Worm (Caenorhabditis elegans) whole organism, L4 larva: ENCODE measurements around the gene Y39E4B.6.

Experiments
- F26F4.8 ChIP-seq: fragments of 200-800 bp; sonication (Bioruptor generic); conservative IDR thresholded peaks from 2 replicates; pipeline ENCODE4 v1.3.6; 2022; ENCODE audit warnings: missing genetic modification characterization, missing compliant biosample characterization
- F37D6.2 ChIP-seq: sonication (generic microtip); optimal IDR thresholded peaks from 2 replicates; lab custom pipeline; 2016; ENCODE audit warnings: mild to moderate bottlenecking, missing genetic modification characterization, missing compliant biosample characterization
- Y48G9A.11 ChIP-seq: fragments of 200-800 bp; sonication (Bioruptor generic); IDR thresholded peaks from 2 replicates; pipeline ENCODE4 v1.3.6; 2022; ENCODE audit warnings: missing genetic modification reagents, missing genetic modification characterization, missing compliant biosample characterization
- ZK337.2 ChIP-seq: fragments of 200-800 bp; sonication (Bioruptor generic); IDR thresholded peaks from 2 replicates; pipeline ENCODE4 v1.3.6; 2022; ENCODE audit warnings: missing genetic modification reagents, missing genetic modification characterization, missing compliant biosample characterization
- ceh-20 ChIP-seq: fragments of 200-800 bp; sonication (Bioruptor generic); IDR thresholded peaks from 2 replicates; pipeline ENCODE4 v1.3.6; 2022; ENCODE audit warnings: missing genetic modification reagents, missing genetic modification characterization, missing compliant biosample characterization
- ceh-28 ChIP-seq: fragments of 150-350 bp; optimal IDR thresholded peaks from 2 replicates; lab custom pipeline; 2014; ENCODE audit warnings: missing biosample characterization, missing genetic modification reagents, missing genetic modification characterization
- ceh-32 ChIP-seq: sonication (generic microtip); optimal IDR thresholded peaks from 2 replicates; lab custom pipeline; 2016; ENCODE audit warnings: mild to moderate bottlenecking, missing genetic modification characterization, missing compliant biosample characterization; ENCODE audit not compliant: poor library complexity
- cey-2 ChIP-seq: sonication (generic microtip); optimal IDR thresholded peaks from 3 replicates; lab custom pipeline; 2017; ENCODE audit warnings: missing genetic modification characterization, mild to moderate bottlenecking, missing compliant biosample characterization, antibody characterized with exemption, borderline replicate concordance; ENCODE audit not compliant: insufficient read depth
- daf-16 ChIP-seq, 3 experiments: sonication (generic microtip); optimal IDR thresholded peaks; 2 replicates each; lab custom pipeline; 2016 to 2017; ENCODE audit warnings: missing genetic modification characterization in 3 of 3, missing genetic modification reagents in 3 of 3, mild to moderate bottlenecking in 2 of 3, missing compliant biosample characterization in 2 of 3, missing biosample characterization in 1 of 3, moderate library complexity in 1 of 3
- daf-19 ChIP-seq: fragments of 200-800 bp; sonication (Bioruptor generic); conservative IDR thresholded peaks from 2 replicates; pipeline ENCODE4 v1.3.6; 2022; ENCODE audit warnings: missing genetic modification characterization, missing compliant biosample characterization
- daf-8 ChIP-seq: fragments of 200-800 bp; sonication (Bioruptor generic); IDR thresholded peaks from 2 replicates; pipeline ENCODE4 v1.3.6; 2022; ENCODE audit warnings: missing genetic modification characterization, missing compliant biosample characterization
- dmd-6 ChIP-seq: fragments of 200-800 bp; sonication (Bioruptor generic); IDR thresholded peaks from 2 replicates; pipeline ENCODE4 v1.3.6; 2022; ENCODE audit warnings: missing genetic modification reagents, missing genetic modification characterization, missing compliant biosample characterization
- dmd-8 ChIP-seq: fragments of 200-800 bp; sonication (Bioruptor generic); IDR thresholded peaks from 2 replicates; pipeline ENCODE4 v1.3.6; 2022; ENCODE audit warnings: missing genetic modification characterization, missing compliant biosample characterization
- dmd-9 ChIP-seq: fragments of 200-800 bp; sonication (Bioruptor generic); IDR thresholded peaks from 2 replicates; pipeline ENCODE4 v1.3.6; 2022; ENCODE audit warnings: missing genetic modification reagents, missing genetic modification characterization, missing compliant biosample characterization
- duxl-1 ChIP-seq: sonication (generic microtip); optimal IDR thresholded peaks from 2 replicates; lab custom pipeline; 2016; ENCODE audit warnings: mild to moderate bottlenecking, missing genetic modification characterization, moderate library complexity, missing compliant biosample characterization; ENCODE audit not compliant: poor library complexity
- dve-1 ChIP-seq: sonication (generic microtip); optimal IDR thresholded peaks from 2 replicates; lab custom pipeline; 2017; ENCODE audit warnings: antibody characterized with exemption, mild to moderate bottlenecking, missing genetic modification characterization, missing compliant biosample characterization; ENCODE audit not compliant: insufficient read depth
- egl-27 ChIP-seq: sonication (generic microtip); optimal IDR thresholded peaks from 3 replicates; lab custom pipeline; 2017; ENCODE audit warnings: missing biosample characterization, missing genetic modification reagents, missing genetic modification characterization
- gei-8 ChIP-seq: fragments of 200-800 bp; sonication (Bioruptor generic); optimal IDR thresholded peaks from 2 replicates; lab custom pipeline; 2018; ENCODE audit warnings: mild to moderate bottlenecking, missing genetic modification characterization, missing compliant biosample characterization
- hif-1 ChIP-seq, 2 experiments: sonication (generic microtip); optimal IDR thresholded peaks; 2 replicates each; lab custom pipeline; 2016 to 2017; ENCODE audit warnings: missing compliant biosample characterization in 2 of 2, missing genetic modification characterization in 2 of 2, missing genetic modification reagents in 2 of 2, missing genotype in 2 of 2, mild to moderate bottlenecking in 1 of 2
- hlh-11 ChIP-seq: fragments of 200-800 bp; sonication (Bioruptor generic); optimal IDR thresholded peaks from 2 replicates; lab custom pipeline; 2018; ENCODE audit warnings: mild to moderate bottlenecking, missing genetic modification characterization, missing compliant biosample characterization
- lim-7 ChIP-seq: fragments of 200-800 bp; sonication (Bioruptor generic); IDR thresholded peaks from 2 replicates; pipeline ENCODE4 v1.3.6; 2022; ENCODE audit warnings: missing genetic modification characterization, missing compliant biosample characterization
- lin-29 ChIP-seq: fragments of 200-800 bp; sonication (Bioruptor generic); IDR thresholded peaks from 2 replicates; pipeline ENCODE4 v1.3.6; 2022; ENCODE audit warnings: missing genetic modification reagents, missing genetic modification characterization, missing compliant biosample characterization
- lin-38 ChIP-seq: fragments of 200-800 bp; sonication (Bioruptor generic); IDR thresholded peaks from 2 replicates; pipeline ENCODE4 v1.3.6; 2022; ENCODE audit warnings: missing genetic modification reagents, missing genetic modification characterization, missing compliant biosample characterization
- lin-39 ChIP-seq: fragments of 150-350 bp; optimal IDR thresholded peaks from 2 replicates; lab custom pipeline; 2014; ENCODE audit warnings: missing biosample characterization, missing genetic modification reagents, missing genetic modification characterization
- madf-5 ChIP-seq, 2 experiments: fragments of 200-800 bp; sonication (Bioruptor generic); IDR thresholded peaks; 2 replicates each; pipeline ENCODE4 v1.3.6; 2022; ENCODE audit warnings: missing compliant biosample characterization in 2 of 2, missing genetic modification characterization in 2 of 2
- mdl-1 ChIP-seq, 2 experiments: fragments of 150-350 bp in 1 of 2; sonication (generic microtip) in 1 of 2; optimal IDR thresholded peaks; 2 replicates each; lab custom pipeline; 2014 to 2017; ENCODE audit warnings: missing biosample characterization in 2 of 2, missing genetic modification characterization in 2 of 2
- mdt-29 ChIP-seq: fragments of 200-800 bp; sonication (Bioruptor generic); IDR thresholded peaks from 2 replicates; pipeline ENCODE4 v1.3.6; 2022; ENCODE audit warnings: missing genetic modification reagents, missing genetic modification characterization, missing compliant biosample characterization
- mes-2 ChIP-seq: sonication (generic microtip); optimal IDR thresholded peaks from 2 replicates; lab custom pipeline; 2016; ENCODE audit warnings: missing genotype, mild to moderate bottlenecking, missing genetic modification characterization, missing compliant biosample characterization; ENCODE audit not compliant: poor library complexity, severe bottlenecking
- mxl-3 ChIP-seq: fragments of 200-800 bp; sonication (Bioruptor generic); optimal IDR thresholded peaks from 2 replicates; lab custom pipeline; 2018; ENCODE audit warnings: mild to moderate bottlenecking, missing genetic modification characterization, missing compliant biosample characterization
- nhr-10 ChIP-seq: fragments of 150-350 bp; optimal IDR thresholded peaks from 2 replicates; lab custom pipeline; 2014; ENCODE audit warnings: missing biosample characterization, missing genetic modification characterization
- nhr-102 ChIP-seq: sonication (generic microtip); optimal IDR thresholded peaks from 2 replicates; lab custom pipeline; 2016; ENCODE audit warnings: mild to moderate bottlenecking, missing genetic modification characterization, moderate library complexity, missing compliant biosample characterization
- nhr-11 ChIP-seq: fragments of 150-350 bp; optimal IDR thresholded peaks from 2 replicates; lab custom pipeline; 2014; ENCODE audit warnings: missing biosample characterization, missing genetic modification characterization
- nhr-237 ChIP-seq: sonication (generic microtip); optimal IDR thresholded peaks from 2 replicates; lab custom pipeline; 2017; ENCODE audit warnings: missing biosample characterization, missing genetic modification characterization
- nhr-28 ChIP-seq: fragments of 150-350 bp; optimal IDR thresholded peaks from 2 replicates; lab custom pipeline; 2014; ENCODE audit warnings: missing biosample characterization, missing genetic modification characterization
- nhr-76 ChIP-seq: fragments of 150-350 bp; optimal IDR thresholded peaks from 2 replicates; lab custom pipeline; 2014; ENCODE audit warnings: missing biosample characterization, missing genetic modification characterization
- php-3 ChIP-seq: fragments of 200-800 bp; sonication (Bioruptor generic); IDR thresholded peaks from 2 replicates; pipeline ENCODE4 v1.3.6; 2022; ENCODE audit warnings: missing genetic modification reagents, missing genetic modification characterization, missing compliant biosample characterization
- sdz-12 ChIP-seq: fragments of 200-800 bp; sonication (Bioruptor generic); optimal IDR thresholded peaks from 2 replicates; lab custom pipeline; 2018; ENCODE audit warnings: mild to moderate bottlenecking, missing genetic modification characterization, missing compliant biosample characterization
- set-16 ChIP-seq: fragments of 200-800 bp; sonication (Bioruptor generic); IDR thresholded peaks from 2 replicates; pipeline ENCODE4 v1.3.6; 2022; ENCODE audit warnings: missing genetic modification reagents, missing genetic modification characterization, missing compliant biosample characterization
- snpc-1.2 ChIP-seq: fragments of 200-800 bp; sonication (Bioruptor generic); IDR thresholded peaks from 2 replicates; pipeline ENCODE4 v1.3.6; 2022; ENCODE audit warnings: missing genetic modification reagents, missing genetic modification characterization, missing compliant biosample characterization
- snpc-4 ChIP-seq: fragments of 150-350 bp; optimal IDR thresholded peaks from 2 replicates; lab custom pipeline; 2014; ENCODE audit warnings: missing biosample characterization, missing genetic modification characterization
- tra-1 ChIP-seq: fragments of 200-800 bp; sonication (Bioruptor generic); IDR thresholded peaks from 2 replicates; pipeline ENCODE4 v1.3.6; 2022; ENCODE audit warnings: missing genetic modification reagents, missing genetic modification characterization, missing compliant biosample characterization
- unc-130 ChIP-seq: sonication (generic microtip); optimal IDR thresholded peaks from 2 replicates; lab custom pipeline; 2016; ENCODE audit warnings: missing genetic modification reagents, missing genetic modification characterization, missing compliant biosample characterization
- unc-39 ChIP-seq: sonication (generic microtip); optimal IDR thresholded peaks from 2 replicates; lab custom pipeline; 2017; ENCODE audit warnings: missing biosample characterization, missing genetic modification characterization
- unc-62 ChIP-seq, 3 experiments: fragments of 150-350 bp in 1 of 3; sonication (generic microtip); optimal IDR thresholded peaks in 2 of 3; peaks in 1 of 3; 1 replicate in 1 of 3; 2 replicates in 2 of 3; lab custom pipeline; 2014 to 2017; ENCODE audit warnings: missing biosample characterization in 3 of 3, missing genetic modification characterization in 3 of 3, missing genetic modification reagents in 3 of 3, missing genotype in 1 of 3
- vab-7 ChIP-seq: fragments of 200-800 bp; sonication (Bioruptor generic); IDR thresholded peaks from 2 replicates; pipeline ENCODE4 v1.3.6; 2022; ENCODE audit warnings: missing genetic modification reagents, missing genetic modification characterization, missing compliant biosample characterization
- zip-2 ChIP-seq: fragments of 150-350 bp; optimal IDR thresholded peaks from 2 replicates; lab custom pipeline; 2014; ENCODE audit warnings: missing biosample characterization, missing genetic modification characterization
- ztf-11 ChIP-seq: fragments of 150-350 bp; optimal IDR thresholded peaks from 2 replicates; lab custom pipeline; 2014; ENCODE audit warnings: missing biosample characterization, missing genetic modification characterization

Y39E4B.6 gene

ce11 chrIII:13065694-13066093 is 4.9 kb upstream of the Y39E4B.6 start (continued):
- peak in 1 of 2 experiments; percentile 12 for TF ChIP-seq hif-1 (tag; optimal IDR thresholded peaks at IDR 0.05; lab: Kevin White, UChicago)

ce11 chrIII:13066828-13067227 is 3.7 kb upstream of the Y39E4B.6 start:
- TF ChIP-seq nhr-102 (tag; lab: Kevin White, UChicago), result no peak
- no peak for TF ChIP-seq ceh-20 (GFP tag; lab: Robert Waterston, UW)
- no peak for TF ChIP-seq nhr-76 (tag; lab: Kevin White, UChicago)
- no peak for TF ChIP-seq egl-27 (tag; lab: Kevin White, UChicago)
- TF ChIP-seq dve-1 (tag; lab: Kevin White, UChicago), result peak; percentile 49
- no peak for TF ChIP-seq php-3 (GFP tag; lab: Robert Waterston, UW)
- peak; percentile 81; the same call in 1 of the 2 replicates for TF ChIP-seq tra-1 (GFP tag; lab: Robert Waterston, UW)
- no peak for TF ChIP-seq daf-19 (GFP tag; lab: Robert Waterston, UW)
- TF ChIP-seq mxl-3 (GFP tag; lab: Kevin White, UChicago), result no peak
- no peak for TF ChIP-seq nhr-237
- no peak for TF ChIP-seq mes-2 (tag; lab: Kevin White, UChicago)
- no peak for TF ChIP-seq madf-5 (GFP tag; IDR thresholded peaks at IDR 0.05; lab: Robert Waterston, UW)
- TF ChIP-seq nhr-10 (tag; lab: Kevin White, UChicago), result no peak
- TF ChIP-seq F26F4.8 (GFP tag; lab: Robert Waterston, UW), result no peak
- no peak for TF ChIP-seq lin-29 (GFP tag; lab: Robert Waterston, UW)
- no peak for TF ChIP-seq daf-16 (GFP tag; optimal IDR thresholded peaks at IDR 0.05; lab: Kevin White, UChicago)
- TF ChIP-seq daf-16 (tag; optimal IDR thresholded peaks at IDR 0.05; lab: Kevin White, UChicago), result peak; percentile 6
- TF ChIP-seq daf-8, result no peak
- TF ChIP-seq ztf-11 (tag; lab: Kevin White, UChicago), result no peak
- no peak for TF ChIP-seq set-16 (GFP tag; lab: Robert Waterston, UW)
- no peak for TF ChIP-seq dmd-8 (GFP tag; lab: Robert Waterston, UW)
- no peak for TF ChIP-seq vab-7 (GFP tag; lab: Robert Waterston, UW)
- no peak for TF ChIP-seq snpc-1.2 (GFP tag; lab: Robert Waterston, UW)
- TF ChIP-seq dmd-6 (GFP tag; lab: Robert Waterston, UW), result peak; percentile 92
- TF ChIP-seq zip-2 (tag; lab: Kevin White, UChicago), result no peak
- TF ChIP-seq ceh-32, result no peak
- no peak for TF ChIP-seq gei-8 (GFP tag; lab: Kevin White, UChicago)
- no peak for TF ChIP-seq dmd-9 (GFP tag; lab: Robert Waterston, UW)
- TF ChIP-seq Y48G9A.11 (GFP tag; lab: Robert Waterston, UW), result no peak
- TF ChIP-seq ceh-28 (tag; lab: Kevin White, UChicago), result no peak
- no peak for TF ChIP-seq unc-130 (GFP tag; lab: Kevin White, UChicago)
- no peak for TF ChIP-seq duxl-1 (tag; lab: Kevin White, UChicago)
- no peak for TF ChIP-seq mdt-29 (GFP tag; lab: Robert Waterston, UW)
- TF ChIP-seq sdz-12 (GFP tag; lab: Kevin White, UChicago), result no peak
- no peak for TF ChIP-seq lin-38 (GFP tag; lab: Robert Waterston, UW)
- no peak for TF ChIP-seq lin-39 (tag; lab: Kevin White, UChicago)
- no peak for TF ChIP-seq snpc-4 (tag; lab: Kevin White, UChicago)
- no peak for TF ChIP-seq F37D6.2 (tag; lab: Kevin White, UChicago)
- TF ChIP-seq hlh-11 (tag; lab: Kevin White, UChicago), result peak; percentile 15
- TF ChIP-seq nhr-28, result no peak
- no peak for TF ChIP-seq cey-2 (tag; lab: Kevin White, UChicago)
- no peak for TF ChIP-seq lim-7 (GFP tag; lab: Robert Waterston, UW)
- no peak for TF ChIP-seq nhr-11 (tag; lab: Kevin White, UChicago)
- no peak for TF ChIP-seq unc-62 (GFP tag; optimal IDR thresholded peaks at IDR 0.05 in 1 of 2; lab: Kevin White, UChicago)
- TF ChIP-seq unc-62 (tag; optimal IDR thresholded peaks at IDR 0.05; lab: Kevin White, UChicago), result no peak
- TF ChIP-seq hif-1 (tag; optimal IDR thresholded peaks at IDR 0.05; lab: Kevin White, UChicago), result no peak
- no peak for TF ChIP-seq mdl-1 (tag; optimal IDR thresholded peaks at IDR 0.05; lab: Kevin White, UChicago)
- no peak for TF ChIP-seq ZK337.2 (GFP tag; lab: Robert Waterston, UW)
- no peak for TF ChIP-seq unc-39 (tag; lab: Kevin White, UChicago)
